Worm (Caenorhabditis elegans): ENCODE data around the gene nsy-7.

The nsy-7 gene

ce11 chrIV:8034182-8034581 is 52.3 kb downstream of the nsy-7 start:
- TF ChIP-seq ztf-1 (GFP tag; conservative IDR thresholded peaks at IDR 0.05) (no peak), ama-1 (optimal IDR thresholded peaks at IDR 0.05) (no peak), fos-1 (tag; optimal IDR thresholded peaks at IDR 0.05) (peak; percentile 71)
